Fruit fly (Drosophila melanogaster) whole organism: Measurements from ENCODE around the gene ana1.

ENCODE experiments used
- CG8478 ChIP-seq: fragments of >200 bp; optimal IDR thresholded peaks from 2 replicates; lab custom pipeline; 2018; ENCODE audit warnings: inconsistent platforms
- Dll ChIP-seq: fragments of >200 bp; optimal IDR thresholded peaks from 2 replicates; lab custom pipeline; 2017
- EcR ChIP-seq, 2 experiments: fragments of >200 bp; optimal IDR thresholded peaks; 2 replicates each; lab custom pipeline; 2017; ENCODE audit warnings: missing biosample characterization in 2 of 2, missing genetic modification characterization in 2 of 2, missing genetic modification reagents in 2 of 2
- pan ChIP-seq: fragments of >200 bp; optimal IDR thresholded peaks from 2 replicates; lab custom pipeline; 2017
- psq ChIP-seq: fragments of >200 bp; optimal IDR thresholded peaks from 2 replicates; lab custom pipeline; 2017
- usp ChIP-seq: fragments of >200 bp; optimal IDR thresholded peaks from 2 replicates; lab custom pipeline; 2017; ENCODE audit warnings: missing biosample characterization, missing genetic modification characterization, mixed read lengths

ana1 gene

DNA sequence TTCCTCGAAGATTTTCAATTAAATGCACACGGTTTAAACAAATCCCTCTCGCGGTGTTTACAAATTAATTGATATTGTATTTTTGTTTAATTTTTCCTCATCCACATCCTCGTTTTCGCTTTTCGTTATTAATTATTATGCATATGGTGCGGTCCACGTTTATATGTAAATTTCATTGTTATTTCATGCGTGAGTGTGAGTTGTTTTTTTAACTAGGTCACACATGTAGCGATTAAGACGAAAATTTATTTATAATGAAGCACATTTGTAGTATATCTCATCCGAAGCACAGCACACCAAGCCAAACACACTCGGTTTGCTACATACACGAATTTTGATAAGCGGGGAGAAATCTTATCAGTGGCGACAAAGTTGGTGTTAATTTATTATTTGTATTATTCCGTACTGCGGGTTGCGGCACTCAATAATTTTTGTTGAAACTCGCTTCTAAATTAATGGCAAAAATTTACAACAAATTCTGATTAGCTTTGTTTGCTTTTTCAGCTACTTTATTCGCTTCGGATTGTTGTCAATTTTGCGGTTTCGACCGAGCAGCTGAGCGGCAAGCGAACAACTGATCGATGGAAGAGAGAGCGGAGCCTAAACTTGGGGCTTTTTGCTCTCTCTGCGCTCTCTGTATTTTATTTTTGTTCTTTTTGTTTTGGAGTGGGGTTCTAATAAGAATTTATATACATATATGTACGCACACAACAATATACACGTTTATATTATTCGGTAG lies 41.2 kb downstream of the ana1 start:
- no peak for TF ChIP-seq usp (GFP tag; lab: Kevin White, UChicago)
- no peak for TF ChIP-seq Dll (lab: Kevin White, UChicago)
- TF ChIP-seq psq (lab: Kevin White, UChicago), result no peak

dm6 chr3R:24572540-24573043 lies 42.2 kb downstream of the ana1 start:
- TF ChIP-seq usp (GFP tag; lab: Kevin White, UChicago) (no peak), Dll (lab: Kevin White, UChicago) (no peak), psq (lab: Kevin White, UChicago) (no peak), pan (lab: Kevin White, UChicago) (no peak), EcR (GFP tag; optimal IDR thresholded peaks at IDR 0.05; lab: Kevin White, UChicago) (no peak), CG8478 (no peak)

dm6 chr3R:24573094-24573732 lies 42.8 kb downstream of the ana1 start:
- TF ChIP-seq usp (GFP tag; lab: Kevin White, UChicago), result no peak
- TF ChIP-seq Dll (lab: Kevin White, UChicago), result no peak
- no peak for TF ChIP-seq CG8478
- no peak for TF ChIP-seq EcR (GFP tag; optimal IDR thresholded peaks at IDR 0.05; lab: Kevin White, UChicago)
- TF ChIP-seq psq (lab: Kevin White, UChicago), result no peak
- TF ChIP-seq pan (lab: Kevin White, UChicago), result no peak

DNA sequence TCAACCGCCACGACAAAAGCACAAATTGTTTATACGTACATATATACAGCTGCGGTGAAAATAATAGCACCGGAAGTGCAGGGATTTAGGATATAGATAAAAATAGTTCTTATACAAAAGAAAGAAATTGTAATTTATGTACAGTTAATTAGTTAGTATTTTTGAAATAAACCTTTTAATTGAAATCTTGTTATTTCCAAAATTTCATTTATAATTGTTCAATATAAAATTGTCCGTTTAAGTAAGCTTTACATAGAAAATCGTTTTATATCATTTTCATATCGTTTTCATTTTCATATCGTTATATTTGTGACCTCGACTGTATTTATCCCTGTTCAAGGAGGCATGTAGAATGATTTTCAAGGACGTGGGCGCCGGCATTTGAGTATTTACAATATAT lies 43.7 kb downstream of the ana1 start:
- TF ChIP-seq CG8478 (no peak), pan (lab: Kevin White, UChicago) (no peak), Dll (lab: Kevin White, UChicago) (no peak), EcR (GFP tag; optimal IDR thresholded peaks at IDR 0.05; lab: Kevin White, UChicago) (no peak), psq (lab: Kevin White, UChicago) (no peak), usp (GFP tag; lab: Kevin White, UChicago) (no peak)

DNA sequence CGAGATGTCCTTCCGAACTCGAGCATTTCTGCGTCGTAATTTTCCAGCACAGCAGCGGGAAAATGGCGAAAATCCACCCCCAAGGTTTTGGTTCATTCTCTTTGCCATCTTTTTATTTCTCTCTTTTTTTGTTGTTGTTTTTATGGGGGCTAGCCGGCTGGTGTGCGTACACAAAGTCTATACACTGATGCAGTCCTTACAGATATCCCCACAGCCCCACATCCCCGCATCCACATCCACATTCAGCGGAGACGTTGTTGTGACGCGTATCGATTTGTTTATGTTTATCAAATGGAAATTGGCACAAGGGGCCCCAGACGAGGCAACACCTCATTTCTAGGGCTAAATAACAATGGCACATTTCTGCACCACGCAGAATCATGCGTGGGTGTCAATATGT lies 44.7 kb downstream of the ana1 start:
- no peak for TF ChIP-seq usp (GFP tag; lab: Kevin White, UChicago)
- no peak for TF ChIP-seq psq (lab: Kevin White, UChicago)
- no peak for TF ChIP-seq Dll (lab: Kevin White, UChicago)
- no peak for TF ChIP-seq CG8478
- no peak for TF ChIP-seq pan (lab: Kevin White, UChicago)
- TF ChIP-seq EcR (GFP tag; optimal IDR thresholded peaks at IDR 0.05; lab: Kevin White, UChicago), result no peak

dm6 chr3R:24575787-24576413 lies 45.5 kb downstream of the ana1 start:
- TF ChIP-seq CG8478 (no peak), Dll (lab: Kevin White, UChicago) (no peak), pan (lab: Kevin White, UChicago) (no peak)

- TF ChIP-seq CG8478 (no peak), Dll (lab: Kevin White, UChicago) (no peak), pan (lab: Kevin White, UChicago) (no peak), EcR (GFP tag; optimal IDR thresholded peaks at IDR 0.05; lab: Kevin White, UChicago) (no peak), usp (GFP tag; lab: Kevin White, UChicago) (no peak), psq (lab: Kevin White, UChicago) (no peak)
Measured at dm6 chr3R:24577355-24577754, 47.0 kb downstream of the ana1 start.

dm6 chr3R:24580067-24580962 lies 49.9 kb downstream of the ana1 start:
- TF ChIP-seq psq (lab: Kevin White, UChicago), result no peak
- no peak for TF ChIP-seq Dll (lab: Kevin White, UChicago)
- TF ChIP-seq CG8478, result no peak
- no peak for TF ChIP-seq usp (GFP tag; lab: Kevin White, UChicago)
- no peak for TF ChIP-seq pan (lab: Kevin White, UChicago)

dm6 chr3R:24580963-24581277 lies 50.5 kb downstream of the ana1 start:
- TF ChIP-seq EcR (GFP tag; optimal IDR thresholded peaks at IDR 0.05; lab: Kevin White, UChicago), result no peak
- TF ChIP-seq psq (lab: Kevin White, UChicago), result no peak
- TF ChIP-seq CG8478, result no peak
- TF ChIP-seq usp (GFP tag; lab: Kevin White, UChicago), result no peak
- TF ChIP-seq pan (lab: Kevin White, UChicago), result no peak
- no peak for TF ChIP-seq Dll (lab: Kevin White, UChicago)

DNA sequence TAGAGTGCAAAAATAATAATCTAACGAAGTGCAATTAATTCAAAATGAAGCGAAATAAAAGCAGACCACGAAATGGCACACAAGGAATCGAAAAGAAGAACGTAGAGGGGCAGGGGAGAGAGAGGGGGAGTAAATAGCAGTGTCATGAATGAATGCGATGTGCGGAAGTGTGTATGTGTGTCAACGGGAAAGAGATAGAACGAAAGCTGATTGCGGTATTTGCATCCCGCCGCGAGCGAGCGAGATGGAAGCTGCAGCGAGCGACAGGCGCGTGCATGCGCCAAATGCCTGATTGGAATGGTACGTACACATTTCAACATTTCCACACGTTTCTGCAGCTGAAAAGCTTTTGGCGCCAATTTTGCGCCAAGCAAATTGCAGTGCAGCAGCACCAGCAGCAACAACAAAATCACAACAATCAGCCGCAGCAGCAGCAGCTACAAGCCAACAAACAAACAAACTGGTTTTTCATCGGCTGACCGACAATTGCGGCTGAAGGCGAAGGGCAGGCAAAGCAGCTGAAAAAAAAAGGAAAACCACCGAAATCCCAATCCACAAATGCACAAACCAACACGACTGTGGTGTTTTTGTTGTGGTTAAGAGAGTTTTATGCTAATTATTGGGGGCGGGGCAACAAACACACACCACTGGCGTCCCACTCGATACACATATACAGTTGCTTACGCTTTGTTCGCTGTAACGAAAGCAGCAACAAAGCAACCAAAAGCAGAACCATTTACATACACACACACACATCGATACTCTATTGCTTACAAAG lies 51.7 kb downstream of the ana1 start:
- no peak for TF ChIP-seq pan (lab: Kevin White, UChicago)
- TF ChIP-seq Dll (lab: Kevin White, UChicago), result no peak
- TF ChIP-seq EcR (GFP tag; optimal IDR thresholded peaks at IDR 0.05; lab: Kevin White, UChicago), result no peak
- no peak for TF ChIP-seq CG8478
- no peak for TF ChIP-seq usp (GFP tag; lab: Kevin White, UChicago)
- no peak for TF ChIP-seq psq (lab: Kevin White, UChicago)
